Worm (Caenorhabditis elegans) whole organism, L4/young adult: ENCODE measurements around the gene pinn-4.

Experiments
- W03F9.2 ChIP-seq: fragments of 150-350 bp; optimal IDR thresholded peaks from 2 replicates; lab custom pipeline; 2014; ENCODE audit warnings: missing biosample characterization, missing genetic modification characterization
- dao-5 ChIP-seq: sonication (generic microtip); optimal IDR thresholded peaks from 2 replicates; lab custom pipeline; 2016; ENCODE audit warnings: missing genotype, missing genetic modification characterization, moderate library complexity, missing compliant biosample characterization
- him-1 ChIP-seq: sonication (generic microtip); optimal IDR thresholded peaks from 2 replicates; lab custom pipeline; 2016; ENCODE audit warnings: missing genotype, missing genetic modification reagents, missing genetic modification characterization, missing compliant biosample characterization

pinn-4 gene

ce11 chrII:13424242-13424641 lies 21.5 kb downstream of the pinn-4 start, which contains the start of gene Y48E1C.2:
Y48E1C.2 (plus strand) TSS chrII:13424542.
- TF ChIP-seq him-1 (no peak), dao-5 (tag; lab: Kevin White, UChicago) (no peak), W03F9.2 (tag; lab: Kevin White, UChicago) (no peak)

- TF ChIP-seq dao-5 (tag; lab: Kevin White, UChicago) (no peak), W03F9.2 (tag; lab: Kevin White, UChicago) (no peak)
Measured at ce11 chrII:13436725-13437124, 33.9 kb downstream of the pinn-4 start, which contains the start of gene Y48E1C.4. Y48E1C.4 (minus strand) TSS chrII:13436825.

- no peak for TF ChIP-seq W03F9.2 (tag; lab: Kevin White, UChicago)
- no peak for TF ChIP-seq dao-5 (tag; lab: Kevin White, UChicago)
- TF ChIP-seq him-1: no peak
Measured at ce11 chrII:13444307-13444706, 41.5 kb downstream of the pinn-4 start.

- TF ChIP-seq him-1: no peak
- TF ChIP-seq W03F9.2 (tag; lab: Kevin White, UChicago): no peak
- TF ChIP-seq dao-5 (tag; lab: Kevin White, UChicago): no peak
Measured at ce11 chrII:13446597-13446996, 43.8 kb downstream of the pinn-4 start.

ce11 chrII:13447166-13447643 lies 44.4 kb downstream of the pinn-4 start, which contains the start of gene tbc-14:
tbc-14 (minus strand) TSS chrII:13447593.
- TF ChIP-seq W03F9.2 (tag; lab: Kevin White, UChicago) (no peak), dao-5 (tag; lab: Kevin White, UChicago) (no peak), him-1 (no peak)

- TF ChIP-seq dao-5 (tag; lab: Kevin White, UChicago) (no peak), W03F9.2 (tag; lab: Kevin White, UChicago) (peak; percentile 74), him-1 (no peak)
Measured at ce11 chrII:13447668-13448067, 44.9 kb downstream of the pinn-4 start.

ce11 chrII:13451321-13451720 lies 48.5 kb downstream of the pinn-4 start:
- no peak for TF ChIP-seq dao-5 (tag; lab: Kevin White, UChicago)
- no peak for TF ChIP-seq him-1
- no peak for TF ChIP-seq W03F9.2 (tag; lab: Kevin White, UChicago)
